Worm (Caenorhabditis elegans) whole organism, young adult: ENCODE data around the gene B0496.11.

Source experiments
- F22D6.2 ChIP-seq: sonication (generic microtip); optimal IDR thresholded peaks from 2 replicates; lab custom pipeline; 2016; ENCODE audit warnings: mild to moderate bottlenecking, missing genetic modification characterization, missing compliant biosample characterization
- F49E8.2 ChIP-seq: sonication (generic microtip); optimal IDR thresholded peaks from 3 replicates; lab custom pipeline; 2017; ENCODE audit warnings: missing genetic modification characterization, mild to moderate bottlenecking, missing compliant biosample characterization, antibody characterized with exemption, moderate library complexity; ENCODE audit not compliant: insufficient read depth
- Y53G8AR.9 ChIP-seq: fragments of 200-800 bp; sonication (Bioruptor generic); conservative IDR thresholded peaks from 2 replicates; pipeline ENCODE4 v1.3.6; 2022; ENCODE audit warnings: missing genetic modification reagents, missing genetic modification characterization, missing compliant biosample characterization
- ekl-4 ChIP-seq: fragments of 200-800 bp; sonication (Bioruptor generic); IDR thresholded peaks from 2 replicates; pipeline ENCODE4 v1.3.6; 2022; ENCODE audit warnings: missing genetic modification reagents, missing genetic modification characterization, missing compliant biosample characterization
- lag-1 ChIP-seq: fragments of 200-800 bp; sonication (Bioruptor generic); IDR thresholded peaks from 2 replicates; pipeline ENCODE4 v1.3.6; 2022; ENCODE audit warnings: missing genetic modification reagents, missing genetic modification characterization, missing compliant biosample characterization
- lsy-27 ChIP-seq: sonication (generic microtip); optimal IDR thresholded peaks from 2 replicates; lab custom pipeline; 2017; ENCODE audit warnings: missing genetic modification characterization, mild to moderate bottlenecking, missing compliant biosample characterization, antibody characterized with exemption, missing genotype, borderline replicate concordance; ENCODE audit not compliant: insufficient read depth
- mcd-1 ChIP-seq: fragments of 200-800 bp; sonication (Bioruptor generic); IDR thresholded peaks from 2 replicates; pipeline ENCODE4 v1.3.6; 2022; ENCODE audit warnings: missing genetic modification reagents, missing genetic modification characterization, missing compliant biosample characterization
- nhr-120 ChIP-seq: fragments of 200-800 bp; sonication (Bioruptor generic); IDR thresholded peaks from 2 replicates; pipeline ENCODE4 v1.3.6; 2022; ENCODE audit warnings: missing genetic modification characterization, missing compliant biosample characterization
- nhr-179 ChIP-seq: sonication (generic microtip); optimal IDR thresholded peaks from 2 replicates; lab custom pipeline; 2016; ENCODE audit warnings: mild to moderate bottlenecking, missing genetic modification characterization, missing compliant biosample characterization
- nhr-90 ChIP-seq: sonication (generic microtip); optimal IDR thresholded peaks from 2 replicates; lab custom pipeline; 2016; ENCODE audit warnings: missing genotype, mild to moderate bottlenecking, missing genetic modification characterization, missing compliant biosample characterization
- zim-3 ChIP-seq: sonication (generic microtip); optimal IDR thresholded peaks from 2 replicates; lab custom pipeline; 2017; ENCODE audit warnings: mild to moderate bottlenecking, missing genetic modification characterization, moderate library complexity, missing compliant biosample characterization
- ztf-22 ChIP-seq: fragments of 200-800 bp; sonication (Bioruptor generic); optimal IDR thresholded peaks from 2 replicates; lab custom pipeline; 2018; ENCODE audit warnings: mild to moderate bottlenecking, missing genetic modification characterization, moderate library complexity, missing compliant biosample characterization
- ztf-3 ChIP-seq: fragments of 200-800 bp; sonication (Bioruptor generic); optimal IDR thresholded peaks from 2 replicates; lab custom pipeline; 2018; ENCODE audit warnings: mild to moderate bottlenecking, missing genetic modification characterization, missing compliant biosample characterization

DNA sequence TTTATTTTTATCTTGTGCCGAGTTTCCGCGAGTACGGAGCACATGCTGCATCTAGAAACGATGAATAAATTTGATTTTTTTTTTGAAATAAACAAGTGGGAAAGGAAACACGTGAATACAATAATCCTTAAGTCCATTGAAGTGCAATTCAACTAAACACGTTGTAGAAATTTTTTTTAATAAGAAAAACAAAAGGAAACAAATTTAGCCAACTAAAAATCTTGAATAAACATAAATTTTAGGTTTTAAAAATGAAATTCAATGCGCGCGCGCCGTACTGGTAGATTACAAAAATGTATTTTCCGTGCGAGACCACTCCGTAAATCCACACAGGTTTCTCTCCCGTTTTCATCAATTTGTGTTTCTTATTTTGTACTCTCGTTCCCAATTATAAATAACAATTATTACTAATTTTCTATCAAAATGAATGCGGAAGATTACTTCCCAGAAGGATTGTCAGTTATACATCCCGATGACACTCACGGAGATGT is 39.4 kb upstream of the B0496.11 start, which contains the start of the genes plk-3 and F55G1.6:
- TF ChIP-seq lsy-27 (tag; lab: Kevin White, UChicago) (no peak), nhr-90 (tag; lab: Kevin White, UChicago) (no peak), zim-3 (tag; lab: Kevin White, UChicago) (no peak), ekl-4 (GFP tag; lab: Robert Waterston, UW) (no peak), Y53G8AR.9 (no peak), nhr-120 (GFP tag; lab: Robert Waterston, UW) (no peak), F22D6.2 (no peak), mcd-1 (GFP tag; lab: Robert Waterston, UW) (no peak), ztf-22 (GFP tag; lab: Kevin White, UChicago) (no peak), nhr-179 (tag; lab: Kevin White, UChicago) (no peak), ztf-3 (GFP tag; lab: Kevin White, UChicago) (no peak), lag-1 (no peak), F49E8.2 (tag; lab: Kevin White, UChicago) (peak; percentile 44)
